Fruit fly (Drosophila melanogaster): Measurements from ENCODE around the gene mRpL39.

DNA sequence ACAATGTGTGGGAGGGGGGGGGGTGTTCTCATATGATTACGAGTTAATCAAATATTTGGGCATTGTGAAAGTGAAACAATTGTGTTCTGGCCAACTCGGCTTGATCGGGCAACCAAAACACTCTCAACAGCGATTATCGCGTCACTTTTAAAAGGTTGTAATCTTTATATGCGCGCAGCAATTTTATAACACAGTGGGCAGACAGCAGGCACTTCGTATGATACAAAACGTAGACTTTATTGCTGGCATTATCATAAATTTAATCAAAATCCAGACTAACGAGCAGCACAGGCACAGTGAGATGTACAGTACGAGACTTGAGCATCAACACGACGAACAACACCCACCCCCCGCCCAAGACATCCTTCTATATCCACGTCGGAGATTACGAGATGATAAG is 6.7 kb downstream of the mRpL39 start:
- TF ChIP-seq brk (GFP tag; optimal IDR thresholded peaks at IDR 0.05), result no peak
- no peak for TF ChIP-seq Dfd (GFP tag; optimal IDR thresholded peaks at IDR 0.05)
- TF ChIP-seq Hr78 (GFP tag; optimal IDR thresholded peaks at IDR 0.05), result no peak
- TF ChIP-seq dsf (GFP tag; optimal IDR thresholded peaks at IDR 0.05; ENCODE audit: borderline replicate concordance), result no peak
- no peak for TF ChIP-seq pan (optimal IDR thresholded peaks at IDR 0.05)
- no peak for TF ChIP-seq N (GFP tag; optimal IDR thresholded peaks at IDR 0.05)
- no peak for TF ChIP-seq GATAd (GFP tag; optimal IDR thresholded peaks at IDR 0.05)
- TF ChIP-seq dmrt93B (GFP tag; optimal IDR thresholded peaks at IDR 0.05), result no peak
- TF ChIP-seq fru (GFP tag; optimal IDR thresholded peaks at IDR 0.05), result no peak
- TF ChIP-seq psq (GFP tag; optimal IDR thresholded peaks at IDR 0.05), result no peak

All from whole organism, wandering third instar larva.